Worm (Caenorhabditis elegans): ENCODE results near the gene nova-1.

Gene nova-1

DNA sequence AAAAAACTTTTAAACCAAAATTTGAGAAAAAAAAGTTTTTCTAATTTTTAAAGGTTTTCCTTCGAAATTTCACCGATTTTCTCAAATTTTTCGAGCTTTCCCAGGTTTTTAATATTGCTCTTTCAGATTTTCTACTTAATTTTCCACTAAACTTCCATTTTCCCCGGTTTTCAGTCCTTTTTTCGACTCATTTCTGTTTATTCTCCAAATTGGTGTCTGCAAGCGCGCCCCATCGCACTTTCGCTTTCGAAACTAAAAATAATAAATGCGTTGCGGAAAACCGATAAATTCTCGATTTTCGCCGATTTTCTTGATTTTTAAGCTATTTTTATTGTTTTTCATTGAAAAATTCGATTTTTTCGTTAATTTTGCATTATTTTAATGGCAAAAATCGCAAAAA, 60.3 kb downstream of the nova-1 start:
- TF ChIP-seq blmp-1 (tag; optimal IDR thresholded peaks at IDR 0.05) (peak; percentile 60), ces-1 (GFP tag; optimal IDR thresholded peaks at IDR 0.05) (peak; percentile 20), pha-4 (tag; optimal IDR thresholded peaks at IDR 0.05) (no peak), ceh-39 (tag; optimal IDR thresholded peaks at IDR 0.05) (peak; percentile 35)

Measured in whole organism, mixed stage, embryonic.